In genomic region chrV:13462974-13463373, ce11 we compare ENCODE assay signal across 2 worm cellular contexts.
A peak's percentile ranks its signal among the peaks of the same experiment; 100 is the strongest.
TF ChIP-seq lines count a peak whose summit lies in the region.

Gene frm-10 (plus strand): TSS chrV:13463207.

TF ChIP-seq in whole organism, L1 larva, 84 proteins besides CTCF, POLR2A, EP300 and RAD21 (continued from another document):
- TF ChIP-seq unc-62 (GFP tag; optimal IDR thresholded peaks at IDR 0.05; lab: Kevin White, UChicago) (no peak), nhr-90 (tag; optimal IDR thresholded peaks at IDR 0.05; lab: Kevin White, UChicago; ENCODE audit: poor library complexity) (peak; percentile 22), unc-86 (tag; optimal IDR thresholded peaks at IDR 0.05; lab: Kevin White, UChicago) (peak; percentile 26), skn-1 (tag; optimal IDR thresholded peaks at IDR 0.05; lab: Kevin White, UChicago) (peak; percentile 79), hlh-17 (GFP tag; optimal IDR thresholded peaks at IDR 0.05; lab: Kevin White, UChicago; ENCODE audit: borderline replicate concordance) (no peak), lin-15B (tag; optimal IDR thresholded peaks at IDR 0.05; lab: Kevin White, UChicago) (no peak), unc-98 (GFP tag; IDR thresholded peaks at IDR 0.05; lab: Robert Waterston, UW) (no peak), mep-1 (tag; optimal IDR thresholded peaks at IDR 0.05; lab: Kevin White, UChicago) (peak; percentile 54), hpl-2 (GFP tag; optimal IDR thresholded peaks at IDR 0.05; lab: Kevin White, UChicago) (peak; percentile 56), egl-27 (tag; optimal IDR thresholded peaks at IDR 0.05; lab: Kevin White, UChicago) (no peak), elt-2 (tag; optimal IDR thresholded peaks at IDR 0.05; lab: Kevin White, UChicago) (peak; percentile 88), unc-130 (tag; optimal IDR thresholded peaks at IDR 0.05; lab: Kevin White, UChicago) (no peak), sptf-1 (tag; optimal IDR thresholded peaks at IDR 0.05; lab: Kevin White, UChicago) (no peak), dpl-1 (GFP tag; optimal IDR thresholded peaks at IDR 0.05; lab: Kevin White, UChicago) (peak; percentile 44 to 65 (median 61)), ceh-82 (tag; optimal IDR thresholded peaks at IDR 0.05; lab: Kevin White, UChicago) (peak; percentile 47 to 63 (median 58)), nhr-19 (GFP tag; conservative IDR thresholded peaks at IDR 0.05; lab: Robert Waterston, UW) (peak; percentile 39), zag-1 (tag; optimal IDR thresholded peaks at IDR 0.05; lab: Kevin White, UChicago) (no peak), ama-1 (optimal IDR thresholded peaks at IDR 0.05; lab: Kevin White, UChicago) (no peak), lin-13 (GFP tag; optimal IDR thresholded peaks at IDR 0.05; lab: Kevin White, UChicago) (peak; percentile 43), alr-1 (tag; optimal IDR thresholded peaks at IDR 0.05; lab: Kevin White, UChicago; ENCODE audit: borderline replicate concordance) (no peak), nhr-20 (tag; optimal IDR thresholded peaks at IDR 0.05; lab: Kevin White, UChicago) (peak; percentile 78), xbp-1 (tag; optimal IDR thresholded peaks at IDR 0.05; lab: Kevin White, UChicago) (peak; percentile 30), vab-15 (tag; optimal IDR thresholded peaks at IDR 0.05; lab: Kevin White, UChicago) (no peak), tbx-2 (tag; optimal IDR thresholded peaks at IDR 0.05; lab: Kevin White, UChicago) (peak; percentile 45), fkh-10 (GFP tag; optimal IDR thresholded peaks at IDR 0.05; lab: Kevin White, UChicago) (no peak), nhr-71 (tag; optimal IDR thresholded peaks at IDR 0.05; lab: Kevin White, UChicago) (peak; percentile 83), nhr-11 (tag; optimal IDR thresholded peaks at IDR 0.05; lab: Kevin White, UChicago) (no peak), ceh-8 (GFP tag; optimal IDR thresholded peaks at IDR 0.05; lab: Kevin White, UChicago) (no peak), rnt-1 (tag; optimal IDR thresholded peaks at IDR 0.05; lab: Kevin White, UChicago) (peak; percentile 72), nhr-77 (tag; optimal IDR thresholded peaks at IDR 0.05; lab: Kevin White, UChicago) (peak; percentile 44), elt-3 (tag; optimal IDR thresholded peaks at IDR 0.05; lab: Kevin White, UChicago) (peak in 2 of 6 experiments; percentile 33 to 45), jun-1 (tag; optimal IDR thresholded peaks at IDR 0.05; lab: Kevin White, UChicago) (peak; percentile 34), lsy-2 (tag; optimal IDR thresholded peaks at IDR 0.05; lab: Kevin White, UChicago) (peak; percentile 52 to 67), C16A3.4 (tag; optimal IDR thresholded peaks at IDR 0.05; lab: Kevin White, UChicago) (peak; percentile 10), C34B4.2 (tag; optimal IDR thresholded peaks at IDR 0.05; lab: Kevin White, UChicago) (no peak), sup-37 (GFP tag; optimal IDR thresholded peaks at IDR 0.05; lab: Kevin White, UChicago) (no peak), zip-4 (GFP tag; optimal IDR thresholded peaks at IDR 0.05; lab: Kevin White, UChicago) (peak; percentile 96), hlh-4 (tag; optimal IDR thresholded peaks at IDR 0.05; lab: Kevin White, UChicago) (no peak), efl-1 (optimal IDR thresholded peaks at IDR 0.05; lab: Kevin White, UChicago) (peak; percentile 54 to 71), efl-1 (GFP tag; optimal IDR thresholded peaks at IDR 0.05 in 1 of 2; lab: Kevin White, UChicago) (peak; percentile 50 to 95), aha-1 (tag; optimal IDR thresholded peaks at IDR 0.05; lab: Kevin White, UChicago) (no peak), aly-2 (tag; optimal IDR thresholded peaks at IDR 0.05; lab: Kevin White, UChicago) (no peak), lir-3 (tag; optimal IDR thresholded peaks at IDR 0.05; lab: Kevin White, UChicago; ENCODE audit: poor library complexity) (peak; percentile 30), ces-1 (GFP tag; optimal IDR thresholded peaks at IDR 0.05; lab: Kevin White, UChicago) (no peak), lin-35 (GFP tag; optimal IDR thresholded peaks at IDR 0.05; lab: Kevin White, UChicago) (peak; percentile 53 to 79)
TF ChIP-seq in whole organism, L1 larva: peak in this region for 40.

TF ChIP-seq in whole organism, L2 larva, 48 proteins besides CTCF, POLR2A, EP300 and RAD21 (continued from another document):
- TF ChIP-seq gmeb-1 (tag; optimal IDR thresholded peaks at IDR 0.05; lab: Kevin White, UChicago) = peak; percentile 68
- TF ChIP-seq lin-11 (tag; optimal IDR thresholded peaks at IDR 0.05; lab: Kevin White, UChicago) = peak; percentile 23
- TF ChIP-seq sem-4 (tag; optimal IDR thresholded peaks at IDR 0.05; lab: Kevin White, UChicago) = no peak
- TF ChIP-seq F13H6.1 (tag; optimal IDR thresholded peaks at IDR 0.05; lab: Kevin White, UChicago) = peak; percentile 59
- no peak for TF ChIP-seq nhr-6 (tag; optimal IDR thresholded peaks at IDR 0.05; lab: Kevin White, UChicago)
- TF ChIP-seq skn-1 (tag; optimal IDR thresholded peaks at IDR 0.05; lab: Kevin White, UChicago) = peak; percentile 79
